Worm (Caenorhabditis elegans): ENCODE data around the gene fbxa-79.

ce11 chrIII:1340240-1340639, 32.1 kb upstream of the fbxa-79 start, which contains the start of gene fbxa-5:
- TF ChIP-seq nhr-10 (tag; optimal IDR thresholded peaks at IDR 0.05) (no peak), ZK337.2 (GFP tag; IDR thresholded peaks at IDR 0.05) (no peak), nhr-11 (tag; optimal IDR thresholded peaks at IDR 0.05) (no peak), jun-1 (tag; optimal IDR thresholded peaks at IDR 0.05) (no peak), nhr-25 (tag; optimal IDR thresholded peaks at IDR 0.05; ENCODE audit: borderline replicate concordance, insufficient read depth) (no peak), nhr-42 (GFP tag; IDR thresholded peaks at IDR 0.05) (no peak), cey-2 (tag; optimal IDR thresholded peaks at IDR 0.05; ENCODE audit: borderline replicate concordance, insufficient read depth) (no peak)
